Worm (Caenorhabditis elegans): ENCODE results near the gene F42H10.6.

DNA sequence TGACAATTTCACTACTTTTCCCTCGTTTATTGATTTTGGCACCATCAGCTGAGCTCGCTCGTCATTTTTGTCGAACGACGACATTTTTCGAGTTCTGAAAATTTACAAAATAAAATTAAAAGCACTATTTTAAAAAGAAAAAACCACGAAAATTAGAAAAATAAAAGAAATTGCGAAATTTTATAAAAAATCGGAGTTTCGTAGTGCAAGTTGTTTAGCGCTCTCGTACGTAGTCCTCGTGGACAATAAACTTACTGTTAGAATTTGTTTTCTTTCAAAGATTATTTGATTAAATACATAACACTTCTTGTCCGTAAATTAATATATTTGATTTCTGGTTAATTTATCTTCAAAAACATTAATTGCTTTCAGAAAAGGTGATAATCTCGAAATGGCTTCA, 10.0 kb upstream of the F42H10.6 start, which contains the start of the genes ess-2 and F42H10.2:
- TF ChIP-seq F57C9.4 (tag; optimal IDR thresholded peaks at IDR 0.05) (no peak), B0261.1 (tag; optimal IDR thresholded peaks at IDR 0.05) (no peak), snpc-4 (GFP tag; optimal IDR thresholded peaks at IDR 0.05) (no peak), snpc-4 (tag; optimal IDR thresholded peaks at IDR 0.05) (no peak), madf-3 (GFP tag; IDR thresholded peaks at IDR 0.05) (no peak), C06A6.2 (GFP tag; conservative IDR thresholded peaks at IDR 0.05) (no peak), F55B11.4 (tag; optimal IDR thresholded peaks at IDR 0.05; ENCODE audit: borderline replicate concordance, insufficient read depth) (no peak), F33H1.4 (GFP tag; IDR thresholded peaks at IDR 0.05) (no peak)
